Worm (Caenorhabditis elegans): ENCODE results near the gene Y62H9A.13.

Y62H9A.13 gene

ce11 chrX:11927585-11927984 is 10.8 kb downstream of the Y62H9A.13 start, which contains the start of gene F55G7.4:
F55G7.4 (plus strand) TSS chrX:11927885.
- no peak for TF ChIP-seq sox-2 (GFP tag; IDR thresholded peaks at IDR 0.05)

- no peak for TF ChIP-seq rnt-1 (tag; optimal IDR thresholded peaks at IDR 0.05)
Measured at ce11 chrX:11931559-11931958, 14.8 kb downstream of the Y62H9A.13 start, which contains the start of gene dot-1.4. dot-1.4 (minus strand) TSS chrX:11931659.

ce11 chrX:11933547-11933946 is 16.7 kb downstream of the Y62H9A.13 start:
- TF ChIP-seq nfya-1 (tag; optimal IDR thresholded peaks at IDR 0.05) (peak; percentile 47), dmd-4 (tag; optimal IDR thresholded peaks at IDR 0.05; ENCODE audit: borderline replicate concordance) (no peak)

- TF ChIP-seq mec-3 (tag; optimal IDR thresholded peaks at IDR 0.05; ENCODE audit: borderline replicate concordance) (no peak), ceh-14 (tag; optimal IDR thresholded peaks at IDR 0.05) (peak; percentile 27), nhr-232 (tag; optimal IDR thresholded peaks at IDR 0.05) (peak; percentile 23), ceh-6 (GFP tag; optimal IDR thresholded peaks at IDR 0.05) (peak; percentile 67), syd-9 (tag; optimal IDR thresholded peaks at IDR 0.05) (peak; percentile 14), npax-4 (tag; optimal IDR thresholded peaks at IDR 0.05) (peak; percentile 50), nfya-1 (tag; optimal IDR thresholded peaks at IDR 0.05) (no peak), pha-4 (tag; optimal IDR thresholded peaks at IDR 0.05) (no peak), K02D7.2 (tag; optimal IDR thresholded peaks at IDR 0.05) (no peak), ahr-1 (tag; optimal IDR thresholded peaks at IDR 0.05) (peak; percentile 19), sox-4 (tag; optimal IDR thresholded peaks at IDR 0.05) (peak; percentile 64), ref-2 (tag; optimal IDR thresholded peaks at IDR 0.05) (peak; percentile 55), elt-4 (tag; optimal IDR thresholded peaks at IDR 0.05) (no peak), ttx-3 (tag; optimal IDR thresholded peaks at IDR 0.05) (peak; percentile 1), ceh-31 (tag; optimal IDR thresholded peaks at IDR 0.05) (peak; percentile 52), hlh-15 (tag; optimal IDR thresholded peaks at IDR 0.05) (peak; percentile 21), ceh-9 (tag; optimal IDR thresholded peaks at IDR 0.05) (no peak), ztf-16 (tag; optimal IDR thresholded peaks at IDR 0.05) (peak; percentile 51), C38D4.7 (GFP tag; optimal IDR thresholded peaks at IDR 0.05) (peak; percentile 67), tbx-2 (tag; optimal IDR thresholded peaks at IDR 0.05) (peak; percentile 54), ceh-34 (tag; optimal IDR thresholded peaks at IDR 0.05) (peak; percentile 73), ceh-30 (tag; optimal IDR thresholded peaks at IDR 0.05) (no peak), ceh-19 (GFP tag; optimal IDR thresholded peaks at IDR 0.05) (peak; percentile 60), fkh-6 (tag; optimal IDR thresholded peaks at IDR 0.05) (peak; percentile 29), sdc-2 (tag; optimal IDR thresholded peaks at IDR 0.05) (peak; percentile 96), madf-2 (tag; optimal IDR thresholded peaks at IDR 0.05) (no peak), unc-3 (GFP tag; conservative IDR thresholded peaks at IDR 0.05) (peak; percentile 67; the same call in 1 of the 2 replicates), unc-3 (tag; optimal IDR thresholded peaks at IDR 0.05) (peak; percentile 55), pax-1 (tag; optimal IDR thresholded peaks at IDR 0.05) (no peak), ceh-48 (tag; optimal IDR thresholded peaks at IDR 0.05) (peak; percentile 34), ceh-45 (GFP tag; IDR thresholded peaks at IDR 0.05) (no peak), ceh-18 (tag; optimal IDR thresholded peaks at IDR 0.05) (peak; percentile 31), elt-2 (tag; optimal IDR thresholded peaks at IDR 0.05) (peak; percentile 72), che-1 (tag; optimal IDR thresholded peaks at IDR 0.05) (peak; percentile 72), rnt-1 (tag; optimal IDR thresholded peaks at IDR 0.05) (peak; percentile 18), unc-42 (tag; optimal IDR thresholded peaks at IDR 0.05) (peak; percentile 25), ceh-22 (tag; optimal IDR thresholded peaks at IDR 0.05) (no peak), dmd-4 (tag; optimal IDR thresholded peaks at IDR 0.05; ENCODE audit: borderline replicate concordance) (no peak), dve-1 (tag; optimal IDR thresholded peaks at IDR 0.05) (peak; percentile 21), Y22D7AL.16 (tag; optimal IDR thresholded peaks at IDR 0.05) (peak; percentile 17), hlh-13 (GFP tag; optimal IDR thresholded peaks at IDR 0.05) (no peak), C08G9.2 (tag; optimal IDR thresholded peaks at IDR 0.05) (peak; percentile 47), ceh-2 (tag; optimal IDR thresholded peaks at IDR 0.05) (peak; percentile 49), K09A11.1 (tag; optimal IDR thresholded peaks at IDR 0.05; ENCODE audit: insufficient read depth) (peak; percentile 11), pha-2 (tag; optimal IDR thresholded peaks at IDR 0.05) (peak; percentile 56)
Measured at ce11 chrX:11934933-11935332, 18.1 kb downstream of the Y62H9A.13 start.

All from whole organism, late embryonic.